Fruit fly (Drosophila melanogaster) whole organism, adult: ENCODE measurements around the gene CG31248.

Source experiments
- CG14711 ChIP-seq: fragments of 200-800 bp; sonication (Bioruptor generic); optimal IDR thresholded peaks from 2 replicates; lab custom pipeline; 2018; ENCODE audit warnings: missing biosample characterization, mild to moderate bottlenecking, missing genetic modification characterization, moderate library complexity
- CG1620 ChIP-seq: fragments of 200-800 bp; sonication (Bioruptor generic); optimal IDR thresholded peaks from 2 replicates; lab custom pipeline; 2016; ENCODE audit warnings: missing biosample characterization, missing genetic modification characterization
- CG5204 ChIP-seq: fragments of 200-800 bp; sonication (Bioruptor generic); optimal IDR thresholded peaks from 2 replicates; lab custom pipeline; 2016; ENCODE audit warnings: missing biosample characterization, missing genetic modification characterization
- CG7101 ChIP-seq: fragments of 200-800 bp; sonication (Bioruptor generic); optimal IDR thresholded peaks from 2 replicates; lab custom pipeline; 2018; ENCODE audit warnings: missing biosample characterization, mild to moderate bottlenecking, missing genetic modification characterization, moderate library complexity
- Clk ChIP-seq: fragments of 200-800 bp; sonication (Bioruptor generic); optimal IDR thresholded peaks from 2 replicates; lab custom pipeline; 2017; ENCODE audit warnings: missing biosample characterization, missing genetic modification characterization
- Crg-1 ChIP-seq: fragments of 200-800 bp; sonication (Bioruptor generic); optimal IDR thresholded peaks from 2 replicates; lab custom pipeline; 2016; ENCODE audit warnings: missing biosample characterization, missing genetic modification characterization
- Hr96 ChIP-seq: fragments of 200-800 bp; sonication (Bioruptor generic); optimal IDR thresholded peaks from 2 replicates; lab custom pipeline; 2016; ENCODE audit warnings: missing biosample characterization, missing genetic modification characterization
- Mnt ChIP-seq: fragments of 200-800 bp; sonication (Bioruptor generic); optimal IDR thresholded peaks from 2 replicates; lab custom pipeline; 2016; ENCODE audit warnings: missing biosample characterization, mild to moderate bottlenecking, missing genetic modification characterization
- cnc ChIP-seq, 2 experiments: fragments of >200 bp; optimal IDR thresholded peaks; 2 replicates each; lab custom pipeline; 2017
- kay ChIP-seq: fragments of 200-800 bp; sonication (Bioruptor generic); peaks from one replicate; lab custom pipeline; 2016; ENCODE audit warnings: missing biosample characterization, missing genetic modification characterization, borderline replicate concordance
- ovo ChIP-seq: fragments of 200-800 bp; sonication (Bioruptor generic); optimal IDR thresholded peaks from 2 replicates; lab custom pipeline; 2016; ENCODE audit warnings: missing biosample characterization, missing genetic modification characterization
- toe ChIP-seq: fragments of 200-800 bp; sonication (Bioruptor generic); optimal IDR thresholded peaks from 2 replicates; lab custom pipeline; 2016; ENCODE audit warnings: missing biosample characterization, missing genetic modification characterization

DNA sequence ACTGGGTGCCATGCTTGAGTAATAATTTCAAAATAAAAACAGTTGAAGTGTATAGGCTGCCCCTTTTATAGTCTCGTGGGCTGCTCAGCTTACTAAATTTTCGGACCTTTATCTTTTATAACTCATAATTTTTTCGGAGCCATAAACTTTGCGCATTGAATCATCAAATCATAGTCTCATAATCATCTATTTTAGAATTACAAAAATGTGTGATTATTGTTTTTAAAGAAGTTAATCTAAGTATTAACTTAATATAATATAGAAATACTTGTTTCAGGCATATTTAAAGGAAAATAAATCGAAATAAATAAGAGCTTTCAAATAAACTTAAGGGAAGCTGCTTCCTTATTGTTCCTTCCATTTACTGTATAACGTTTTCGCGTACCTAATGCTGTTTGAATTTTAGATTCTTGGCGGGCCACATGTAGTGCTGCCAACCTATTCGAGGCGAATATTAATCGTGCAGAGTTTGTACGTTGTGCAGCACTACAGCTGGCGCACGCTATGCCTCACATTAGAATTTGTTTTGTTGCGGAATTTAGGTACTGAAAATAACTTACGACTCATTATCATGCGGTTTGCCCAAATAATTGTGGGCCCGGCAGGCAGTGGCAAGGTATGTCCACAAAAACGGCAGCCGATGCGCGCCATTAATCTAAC, 15.3 kb downstream of the CG31248 start, which contains the start of the genes CG14610 and CG2656:
- TF ChIP-seq kay (GFP tag; lab: Kevin White, UChicago) (no peak), Clk (peak; percentile 9), cnc (optimal IDR thresholded peaks at IDR 0.05; lab: Kevin White, UChicago) (no peak), ovo (GFP tag; lab: Kevin White, UChicago) (peak; percentile 35), CG1620 (GFP tag; lab: Kevin White, UChicago) (peak; percentile 85), CG7101 (tag; lab: Kevin White, UChicago) (peak; percentile 69), Hr96 (GFP tag; lab: Kevin White, UChicago) (peak; percentile 77), toe (GFP tag; lab: Kevin White, UChicago) (peak; percentile 74), Mnt (peak; percentile 85), CG14711 (tag; lab: Kevin White, UChicago) (peak; percentile 35), Crg-1 (GFP tag; lab: Kevin White, UChicago) (peak; percentile 84), CG5204 (GFP tag; lab: Kevin White, UChicago) (peak; percentile 60)
